ENCODE assay signal across 5 worm cellular contexts in genomic region chrV:20413426-20413825, ce11.
TF ChIP-seq lines count a peak whose summit lies in the region.

No protein-coding gene starts in this region.

TF ChIP-seq in whole organism, L1 larva, 84 proteins besides CTCF, POLR2A, EP300 and RAD21 (continues in another document):
- TF ChIP-seq lir-3 (tag; optimal IDR thresholded peaks at IDR 0.05; lab: Kevin White, UChicago; ENCODE audit: poor library complexity) = no peak
- no peak for TF ChIP-seq Y116A8C.19 (tag; optimal IDR thresholded peaks at IDR 0.05; lab: Kevin White, UChicago; ENCODE audit: borderline replicate concordance)
- peak; percentile 70 for TF ChIP-seq elt-2 (tag; optimal IDR thresholded peaks at IDR 0.05; lab: Kevin White, UChicago)
- peak; percentile 49 for TF ChIP-seq nhr-85 (tag; lab: Kevin White, UChicago)
- no peak for TF ChIP-seq fkh-10 (GFP tag; optimal IDR thresholded peaks at IDR 0.05; lab: Kevin White, UChicago)
- TF ChIP-seq unc-130 (tag; optimal IDR thresholded peaks at IDR 0.05; lab: Kevin White, UChicago) = no peak
- TF ChIP-seq hlh-17 (GFP tag; optimal IDR thresholded peaks at IDR 0.05; lab: Kevin White, UChicago; ENCODE audit: borderline replicate concordance) = no peak
- TF ChIP-seq elt-3 (tag; optimal IDR thresholded peaks at IDR 0.05; lab: Kevin White, UChicago) = peak in 2 of 6 experiments; percentile 7 to 16
- TF ChIP-seq pag-3 (tag; optimal IDR thresholded peaks at IDR 0.05; lab: Kevin White, UChicago; ENCODE audit: borderline replicate concordance, insufficient read depth) = no peak
- no peak for TF ChIP-seq lsy-2 (tag; optimal IDR thresholded peaks at IDR 0.05; lab: Kevin White, UChicago)
- TF ChIP-seq efl-1 (optimal IDR thresholded peaks at IDR 0.05; lab: Kevin White, UChicago) = no peak
- TF ChIP-seq efl-1 (GFP tag; optimal IDR thresholded peaks at IDR 0.05 in 1 of 2; lab: Kevin White, UChicago) = peak in 1 of 2 experiments; percentile 30
- TF ChIP-seq lin-35 (GFP tag; optimal IDR thresholded peaks at IDR 0.05; lab: Kevin White, UChicago) = peak in 1 of 2 experiments; percentile 46
- TF ChIP-seq nhr-237 (tag; optimal IDR thresholded peaks at IDR 0.05; lab: Kevin White, UChicago) = no peak
- peak; percentile 35 for TF ChIP-seq nhr-20 (tag; optimal IDR thresholded peaks at IDR 0.05; lab: Kevin White, UChicago)
- no peak for TF ChIP-seq unc-86 (tag; optimal IDR thresholded peaks at IDR 0.05; lab: Kevin White, UChicago)
- peak; percentile 40 for TF ChIP-seq lin-14 (GFP tag; optimal IDR thresholded peaks at IDR 0.05; lab: Kevin White, UChicago)

TF ChIP-seq in whole organism, L2 larva, 48 proteins besides CTCF, POLR2A, EP300 and RAD21 (continues in another document):
- TF ChIP-seq ceh-82 (tag; optimal IDR thresholded peaks at IDR 0.05; lab: Kevin White, UChicago) (no peak), mbf-1 (tag; optimal IDR thresholded peaks at IDR 0.05; lab: Kevin White, UChicago) (no peak), R02D3.7 (tag; optimal IDR thresholded peaks at IDR 0.05; lab: Kevin White, UChicago) (no peak), sem-4 (tag; optimal IDR thresholded peaks at IDR 0.05; lab: Kevin White, UChicago) (no peak), nhr-21 (tag; optimal IDR thresholded peaks at IDR 0.05; lab: Kevin White, UChicago) (peak; percentile 28), elt-1 (tag; optimal IDR thresholded peaks at IDR 0.05; lab: Kevin White, UChicago) (no peak), nhr-6 (tag; optimal IDR thresholded peaks at IDR 0.05; lab: Kevin White, UChicago) (no peak), blmp-1 (tag; optimal IDR thresholded peaks at IDR 0.05; lab: Kevin White, UChicago; ENCODE audit: insufficient read depth) (no peak), zag-1 (tag; optimal IDR thresholded peaks at IDR 0.05; lab: Kevin White, UChicago) (no peak), ceh-16 (tag; optimal IDR thresholded peaks at IDR 0.05; lab: Kevin White, UChicago) (no peak), fos-1 (tag; optimal IDR thresholded peaks at IDR 0.05; lab: Kevin White, UChicago) (peak; percentile 95), ztf-11 (tag; optimal IDR thresholded peaks at IDR 0.05; lab: Kevin White, UChicago) (no peak), skn-1 (tag; optimal IDR thresholded peaks at IDR 0.05; lab: Kevin White, UChicago) (no peak), Y55F3AM.14 (GFP tag; optimal IDR thresholded peaks at IDR 0.05; lab: Kevin White, UChicago) (no peak), unc-39 (tag; optimal IDR thresholded peaks at IDR 0.05; lab: Kevin White, UChicago) (no peak), nhr-10 (tag; optimal IDR thresholded peaks at IDR 0.05; lab: Kevin White, UChicago) (no peak), lsy-2 (tag; optimal IDR thresholded peaks at IDR 0.05; lab: Kevin White, UChicago) (no peak), nhr-12 (tag; optimal IDR thresholded peaks at IDR 0.05; lab: Kevin White, UChicago) (no peak), ama-1 (optimal IDR thresholded peaks at IDR 0.05; lab: Kevin White, UChicago) (no peak), unc-62 (GFP tag; optimal IDR thresholded peaks at IDR 0.05; lab: Kevin White, UChicago) (no peak)

TF ChIP-seq in whole organism, L3 larva, 47 proteins besides CTCF, POLR2A, EP300 and RAD21:
- TF ChIP-seq elt-3 (tag; optimal IDR thresholded peaks at IDR 0.05; lab: Kevin White, UChicago) (no peak), ama-1 (optimal IDR thresholded peaks at IDR 0.05; lab: Kevin White, UChicago) (peak; percentile 32), jun-1 (tag; optimal IDR thresholded peaks at IDR 0.05; lab: Kevin White, UChicago) (peak; percentile 73), pqm-1 (tag; optimal IDR thresholded peaks at IDR 0.05; lab: Kevin White, UChicago) (peak; percentile 85), pha-4 (tag; optimal IDR thresholded peaks at IDR 0.05; lab: Kevin White, UChicago) (peak; percentile 41), elt-2 (tag; optimal IDR thresholded peaks at IDR 0.05; lab: Kevin White, UChicago) (peak; percentile 92), ceh-9 (tag; optimal IDR thresholded peaks at IDR 0.05; lab: Kevin White, UChicago) (no peak), nhr-43 (tag; optimal IDR thresholded peaks at IDR 0.05; lab: Kevin White, UChicago; ENCODE audit: poor library complexity, severe bottlenecking) (peak; percentile 23)
TF ChIP-seq in whole organism, L3 larva: peak in this region for 6.

TF ChIP-seq in whole organism, L4 larva, 104 proteins besides CTCF, POLR2A, EP300 and RAD21 (continues in another document):
- TF ChIP-seq nhr-11 (tag; optimal IDR thresholded peaks at IDR 0.05; lab: Kevin White, UChicago) = no peak
- TF ChIP-seq saeg-2 (GFP tag; IDR thresholded peaks at IDR 0.05; lab: Robert Waterston, UW) = no peak
- TF ChIP-seq mdt-29 (GFP tag; IDR thresholded peaks at IDR 0.05; lab: Robert Waterston, UW) = no peak
- TF ChIP-seq daf-12 (tag; optimal IDR thresholded peaks at IDR 0.05; lab: Kevin White, UChicago) = no peak
- TF ChIP-seq lin-1 (GFP tag; IDR thresholded peaks at IDR 0.05; lab: Robert Waterston, UW) = peak; percentile 95
- peak; percentile 16; the same call in 1 of the 2 replicates for TF ChIP-seq set-16 (GFP tag; IDR thresholded peaks at IDR 0.05; lab: Robert Waterston, UW)
- no peak for TF ChIP-seq zfp-2 (tag; optimal IDR thresholded peaks at IDR 0.05; lab: Kevin White, UChicago)
- no peak for TF ChIP-seq F49E8.2 (tag; optimal IDR thresholded peaks at IDR 0.05; lab: Kevin White, UChicago; ENCODE audit: borderline replicate concordance)
- no peak for TF ChIP-seq dmd-8 (GFP tag; IDR thresholded peaks at IDR 0.05; lab: Robert Waterston, UW)
- peak; percentile 42 for TF ChIP-seq nhr-77 (tag; optimal IDR thresholded peaks at IDR 0.05; lab: Kevin White, UChicago)
- no peak for TF ChIP-seq ZK546.5 (tag; optimal IDR thresholded peaks at IDR 0.05; lab: Kevin White, UChicago)
- TF ChIP-seq ceh-20 (GFP tag; IDR thresholded peaks at IDR 0.05; lab: Robert Waterston, UW) = 0 out of 2 replicates have a peak, but pooled peaks have one; percentile 39
- TF ChIP-seq lir-3 (tag; optimal IDR thresholded peaks at IDR 0.05; lab: Kevin White, UChicago) = no peak
- no peak for TF ChIP-seq snpc-1.2 (GFP tag; IDR thresholded peaks at IDR 0.05; lab: Robert Waterston, UW)
- TF ChIP-seq dmd-6 (GFP tag; IDR thresholded peaks at IDR 0.05; lab: Robert Waterston, UW) = peak; percentile 97
- TF ChIP-seq nhr-237 (tag; optimal IDR thresholded peaks at IDR 0.05; lab: Kevin White, UChicago) = no peak
- peak; percentile 65 for TF ChIP-seq php-3 (GFP tag; IDR thresholded peaks at IDR 0.05; lab: Robert Waterston, UW)
- no peak for TF ChIP-seq T20F7.1 (GFP tag; optimal IDR thresholded peaks at IDR 0.05; lab: Kevin White, UChicago)
- TF ChIP-seq ceh-28 (tag; optimal IDR thresholded peaks at IDR 0.05; lab: Kevin White, UChicago) = no peak
- TF ChIP-seq lin-38 (GFP tag; IDR thresholded peaks at IDR 0.05; lab: Robert Waterston, UW) = no peak
- TF ChIP-seq hmg-1.1 (GFP tag; IDR thresholded peaks at IDR 0.05; lab: Robert Waterston, UW) = no peak
- TF ChIP-seq ceh-44 (GFP tag; IDR thresholded peaks at IDR 0.05; lab: Robert Waterston, UW) = no peak
- no peak for TF ChIP-seq nhr-6 (tag; optimal IDR thresholded peaks at IDR 0.05; lab: Kevin White, UChicago)
- no peak for TF ChIP-seq dmd-9 (GFP tag; IDR thresholded peaks at IDR 0.05; lab: Robert Waterston, UW)
- no peak for TF ChIP-seq madf-9 (GFP tag; conservative IDR thresholded peaks at IDR 0.05; lab: Robert Waterston, UW)
- no peak for TF ChIP-seq arid-1 (GFP tag; conservative IDR thresholded peaks at IDR 0.05; lab: Robert Waterston, UW)
- no peak for TF ChIP-seq mep-1 (tag; optimal IDR thresholded peaks at IDR 0.05; lab: Kevin White, UChicago)

TF ChIP-seq in whole organism, young adult, 124 proteins besides CTCF, POLR2A, EP300 and RAD21:
- TF ChIP-seq F10E7.11 (tag; optimal IDR thresholded peaks at IDR 0.05; lab: Kevin White, UChicago) (no peak), him-1 (tag; optimal IDR thresholded peaks at IDR 0.05; lab: Kevin White, UChicago) (no peak), nfya-1 (tag; optimal IDR thresholded peaks at IDR 0.05; lab: Kevin White, UChicago; ENCODE audit: borderline replicate concordance, insufficient read depth) (no peak), nhr-80 (tag; optimal IDR thresholded peaks at IDR 0.05; lab: Kevin White, UChicago) (peak; percentile 80), ztf-22 (GFP tag; optimal IDR thresholded peaks at IDR 0.05; lab: Kevin White, UChicago) (peak; percentile 46), hmg-1.2 (GFP tag; IDR thresholded peaks at IDR 0.05; lab: Robert Waterston, UW) (0 out of 2 replicates have a peak, but pooled peaks have one; percentile 15), cebp-1 (GFP tag; IDR thresholded peaks at IDR 0.05; lab: Robert Waterston, UW) (peak; percentile 7; the same call in 1 of the 2 replicates), cebp-1 (tag; optimal IDR thresholded peaks at IDR 0.05; lab: Kevin White, UChicago) (no peak), snpc-4 (GFP tag; optimal IDR thresholded peaks at IDR 0.05; lab: Kevin White, UChicago) (no peak), snpc-4 (tag; optimal IDR thresholded peaks at IDR 0.05; lab: Kevin White, UChicago) (peak in 1 of 4 experiments; percentile 6), ets-4 (GFP tag; optimal IDR thresholded peaks at IDR 0.05; lab: Kevin White, UChicago) (peak; percentile 33), attf-5 (GFP tag; optimal IDR thresholded peaks at IDR 0.05; lab: Kevin White, UChicago) (peak; percentile 17), lin-40 (tag; optimal IDR thresholded peaks at IDR 0.05; lab: Kevin White, UChicago) (peak; percentile 23), nfyb-1 (GFP tag; IDR thresholded peaks at IDR 0.05; lab: Robert Waterston, UW) (0 out of 2 replicates have a peak, but pooled peaks have one; percentile 46), madf-10 (tag; optimal IDR thresholded peaks at IDR 0.05; lab: Kevin White, UChicago) (peak; percentile 59), ztf-26 (tag; optimal IDR thresholded peaks at IDR 0.05; lab: Kevin White, UChicago) (peak; percentile 30), Y53G8AR.9 (GFP tag; conservative IDR thresholded peaks at IDR 0.05; lab: Robert Waterston, UW) (0 out of 2 replicates have a peak, but pooled peaks have one; percentile 32), let-607 (tag; optimal IDR thresholded peaks at IDR 0.05; lab: Kevin White, UChicago) (peak in 1 of 2 experiments; percentile 5), tbp1 (GFP tag; optimal IDR thresholded peaks at IDR 0.05; lab: Kevin White, UChicago) (peak; percentile 26), unc-62 (GFP tag; optimal IDR thresholded peaks at IDR 0.05; lab: Kevin White, UChicago) (peak; percentile 94), aptf-3 (GFP tag; IDR thresholded peaks at IDR 0.05; lab: Robert Waterston, UW) (no peak), chd-7 (tag; optimal IDR thresholded peaks at IDR 0.05; lab: Kevin White, UChicago) (peak; percentile 48), dox-1 (GFP tag; IDR thresholded peaks at IDR 0.05; lab: Robert Waterston, UW) (no peak), lin-54 (GFP tag; optimal IDR thresholded peaks at IDR 0.05; lab: Kevin White, UChicago) (peak; percentile 1), bed-1 (GFP tag; IDR thresholded peaks at IDR 0.05; lab: Robert Waterston, UW) (no peak), nhr-90 (tag; optimal IDR thresholded peaks at IDR 0.05; lab: Kevin White, UChicago) (peak; percentile 32), B0019.2 (GFP tag; conservative IDR thresholded peaks at IDR 0.05; lab: Robert Waterston, UW) (no peak), die-1 (tag; optimal IDR thresholded peaks at IDR 0.05; lab: Kevin White, UChicago) (no peak), atf-7 (tag; optimal IDR thresholded peaks at IDR 0.05; lab: Kevin White, UChicago) (peak; percentile 76)
